Worm (Caenorhabditis elegans) whole organism, L2 larva: Measurements from ENCODE around the gene F35E8.7.

ENCODE experiments used
- ZK546.5 ChIP-seq: sonication (generic microtip); optimal IDR thresholded peaks from 2 replicates; lab custom pipeline; 2017; ENCODE audit warnings: missing biosample characterization, missing genetic modification characterization
- crh-2 ChIP-seq: sonication (generic microtip); optimal IDR thresholded peaks from 2 replicates; lab custom pipeline; 2017; ENCODE audit warnings: missing biosample characterization, missing genetic modification characterization
- gmeb-1 ChIP-seq: fragments of 150-350 bp; optimal IDR thresholded peaks from 2 replicates; lab custom pipeline; 2014; ENCODE audit warnings: missing biosample characterization, missing genetic modification characterization
- nhr-11 ChIP-seq: fragments of 150-350 bp; optimal IDR thresholded peaks from 2 replicates; lab custom pipeline; 2014; ENCODE audit warnings: missing biosample characterization, missing genetic modification characterization
- nhr-237 ChIP-seq: fragments of 150-350 bp; optimal IDR thresholded peaks from 2 replicates; lab custom pipeline; 2014; ENCODE audit warnings: missing biosample characterization, missing genetic modification characterization
- peb-1 ChIP-seq: fragments of 150-350 bp; optimal IDR thresholded peaks from 2 replicates; lab custom pipeline; 2014; ENCODE audit warnings: missing biosample characterization, missing genetic modification characterization
- unc-39 ChIP-seq: fragments of 150-350 bp; optimal IDR thresholded peaks from 2 replicates; lab custom pipeline; 2014; ENCODE audit warnings: missing biosample characterization, missing genetic modification characterization
- zag-1 ChIP-seq: fragments of 150-350 bp; optimal IDR thresholded peaks from 2 replicates; lab custom pipeline; 2014; ENCODE audit warnings: missing biosample characterization, missing genetic modification characterization

DNA sequence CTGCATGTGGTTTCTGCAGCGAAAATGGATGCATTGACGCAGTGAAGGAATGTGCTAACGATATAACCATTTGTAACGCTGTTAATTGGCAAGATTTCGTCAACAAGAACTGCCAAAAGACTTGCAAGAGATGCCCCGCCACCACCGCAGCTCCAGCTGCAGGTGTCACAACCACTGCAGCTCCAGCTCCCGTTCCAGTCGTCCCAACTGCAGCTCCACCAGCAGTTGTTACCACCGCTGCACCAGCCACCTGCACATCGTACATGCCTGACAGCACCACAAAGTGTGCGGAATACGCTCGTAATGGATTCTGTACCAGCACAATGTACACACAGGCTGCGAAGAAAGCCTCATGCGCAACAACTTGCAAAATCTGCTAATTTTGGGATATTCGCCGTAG is 1.1 kb upstream of the F35E8.7 start:
- TF ChIP-seq nhr-11 (tag; lab: Kevin White, UChicago) (no peak), unc-39 (no peak), zag-1 (tag; lab: Kevin White, UChicago) (no peak), peb-1 (tag; lab: Kevin White, UChicago) (no peak), gmeb-1 (no peak), ZK546.5 (tag; lab: Kevin White, UChicago) (no peak), nhr-237 (no peak), crh-2 (tag; lab: Kevin White, UChicago) (no peak)
